Worm (Caenorhabditis elegans) whole organism, L4 larva: ENCODE data around the gene nhr-155.

Experiments used
- F26F4.8 ChIP-seq: fragments of 200-800 bp; sonication (Bioruptor generic); conservative IDR thresholded peaks from 2 replicates; pipeline ENCODE4 v1.3.6; 2022; ENCODE audit warnings: missing genetic modification characterization, missing compliant biosample characterization
- F44E2.7 ChIP-seq: fragments of 200-800 bp; sonication (Bioruptor generic); IDR thresholded peaks from 2 replicates; pipeline ENCODE4 v2.1.2; 2022; ENCODE audit warnings: missing genetic modification characterization, missing compliant biosample characterization
- R02D3.7 ChIP-seq: fragments of 150-350 bp; sonication (generic microtip); optimal IDR thresholded peaks from 3 replicates; lab custom pipeline; 2014; ENCODE audit warnings: missing biosample characterization, missing genetic modification characterization
- T20F7.1 ChIP-seq: fragments of 200-800 bp; sonication (Bioruptor generic); optimal IDR thresholded peaks from 2 replicates; lab custom pipeline; 2018; ENCODE audit warnings: mild to moderate bottlenecking, missing genetic modification characterization, missing compliant biosample characterization
- T26A8.4 ChIP-seq: fragments of 200-800 bp; sonication (Bioruptor generic); IDR thresholded peaks from 2 replicates; pipeline ENCODE4 v1.3.6; 2022; ENCODE audit warnings: missing genetic modification characterization, missing compliant biosample characterization
- Y105C5A.15 ChIP-seq: fragments of 200-800 bp; sonication (Bioruptor generic); IDR thresholded peaks from 2 replicates; pipeline ENCODE4 v1.3.6; 2022; ENCODE audit warnings: missing genetic modification characterization, missing compliant biosample characterization
- Y48G9A.11 ChIP-seq: fragments of 200-800 bp; sonication (Bioruptor generic); IDR thresholded peaks from 2 replicates; pipeline ENCODE4 v1.3.6; 2022; ENCODE audit warnings: missing genetic modification reagents, missing genetic modification characterization, missing compliant biosample characterization
- Y75B8A.6 ChIP-seq: fragments of 200-800 bp; sonication (Bioruptor generic); IDR thresholded peaks from 2 replicates; pipeline ENCODE4 v1.3.6; 2022; ENCODE audit warnings: missing genetic modification reagents, missing genetic modification characterization, missing compliant biosample characterization
- ZK337.2 ChIP-seq: fragments of 200-800 bp; sonication (Bioruptor generic); IDR thresholded peaks from 2 replicates; pipeline ENCODE4 v1.3.6; 2022; ENCODE audit warnings: missing genetic modification reagents, missing genetic modification characterization, missing compliant biosample characterization
- aha-1 ChIP-seq: fragments of 150-350 bp; peaks from one replicate; lab custom pipeline; 2014; ENCODE audit warnings: missing biosample characterization, missing genetic modification characterization
- aly-2 ChIP-seq: sonication (generic microtip); optimal IDR thresholded peaks from 2 replicates; lab custom pipeline; 2018; ENCODE audit warnings: missing biosample characterization, missing genetic modification characterization
- arid-1 ChIP-seq: fragments of 200-800 bp; sonication (Bioruptor generic); conservative IDR thresholded peaks from 2 replicates; pipeline ENCODE4 v1.3.6; 2022; ENCODE audit warnings: missing genetic modification reagents, missing genetic modification characterization, missing compliant biosample characterization
- ceh-62 ChIP-seq: sonication (generic microtip); optimal IDR thresholded peaks from 2 replicates; lab custom pipeline; 2017; ENCODE audit warnings: missing biosample characterization, missing genetic modification characterization
- ceh-82 ChIP-seq: sonication (generic microtip); optimal IDR thresholded peaks from 2 replicates; lab custom pipeline; 2017; ENCODE audit warnings: missing biosample characterization, missing genetic modification characterization
- ces-1 ChIP-seq: fragments of 150-350 bp; sonication (generic microtip); optimal IDR thresholded peaks from 4 replicates; lab custom pipeline; 2014; ENCODE audit warnings: missing biosample characterization, missing genetic modification reagents, missing genetic modification characterization
- ctbp-1 ChIP-seq: fragments of 200-800 bp; sonication (Bioruptor generic); IDR thresholded peaks from 2 replicates; pipeline ENCODE4 v1.3.6; 2022; ENCODE audit warnings: missing genetic modification reagents, missing genetic modification characterization, missing compliant biosample characterization
- daf-12 ChIP-seq: fragments of 150-350 bp; optimal IDR thresholded peaks from 2 replicates; lab custom pipeline; 2014; ENCODE audit warnings: missing biosample characterization, missing genetic modification reagents, missing genetic modification characterization
- daf-8 ChIP-seq: fragments of 200-800 bp; sonication (Bioruptor generic); IDR thresholded peaks from 2 replicates; pipeline ENCODE4 v1.3.6; 2022; ENCODE audit warnings: missing genetic modification characterization, missing compliant biosample characterization
- dmd-9 ChIP-seq: fragments of 200-800 bp; sonication (Bioruptor generic); IDR thresholded peaks from 2 replicates; pipeline ENCODE4 v1.3.6; 2022; ENCODE audit warnings: missing genetic modification reagents, missing genetic modification characterization, missing compliant biosample characterization
- egl-27 ChIP-seq: sonication (generic microtip); optimal IDR thresholded peaks from 3 replicates; lab custom pipeline; 2017; ENCODE audit warnings: missing biosample characterization, missing genetic modification reagents, missing genetic modification characterization
- egl-43 ChIP-seq: fragments of 200-800 bp; sonication (Bioruptor generic); IDR thresholded peaks from 2 replicates; pipeline ENCODE4 v1.3.6; 2022; ENCODE audit warnings: missing genetic modification reagents, missing genetic modification characterization, missing compliant biosample characterization
- fos-1 ChIP-seq: fragments of 150-350 bp; optimal IDR thresholded peaks from 2 replicates; lab custom pipeline; 2014; ENCODE audit warnings: missing biosample characterization, missing genetic modification characterization
- hlh-11 ChIP-seq: fragments of 200-800 bp; sonication (Bioruptor generic); optimal IDR thresholded peaks from 2 replicates; lab custom pipeline; 2018; ENCODE audit warnings: mild to moderate bottlenecking, missing genetic modification characterization, missing compliant biosample characterization
- hmg-1.1 ChIP-seq: fragments of 200-800 bp; sonication (Bioruptor generic); IDR thresholded peaks from 2 replicates; pipeline ENCODE4 v1.3.6; 2022; ENCODE audit warnings: missing genetic modification reagents, missing genetic modification characterization, missing compliant biosample characterization
- jun-1 ChIP-seq: fragments of 150-350 bp; optimal IDR thresholded peaks from 2 replicates; lab custom pipeline; 2014; ENCODE audit warnings: missing biosample characterization, missing genetic modification reagents, missing genetic modification characterization
- lim-7 ChIP-seq: fragments of 200-800 bp; sonication (Bioruptor generic); IDR thresholded peaks from 2 replicates; pipeline ENCODE4 v1.3.6; 2022; ENCODE audit warnings: missing genetic modification characterization, missing compliant biosample characterization
- lin-13 ChIP-seq: fragments of 150-350 bp; optimal IDR thresholded peaks from 2 replicates; lab custom pipeline; 2014; ENCODE audit warnings: missing biosample characterization, missing genetic modification reagents, missing genetic modification characterization
- madf-5 ChIP-seq, 2 experiments: fragments of 200-800 bp; sonication (Bioruptor generic); IDR thresholded peaks; 2 replicates each; pipeline ENCODE4 v1.3.6; 2022; ENCODE audit warnings: missing compliant biosample characterization in 2 of 2, missing genetic modification characterization in 2 of 2
- madf-9 ChIP-seq: fragments of 200-800 bp; sonication (Bioruptor generic); conservative IDR thresholded peaks from 2 replicates; pipeline ENCODE4 v1.3.6; 2022; ENCODE audit warnings: missing genetic modification reagents, missing genetic modification characterization, missing compliant biosample characterization
- mxl-3 ChIP-seq: fragments of 200-800 bp; sonication (Bioruptor generic); optimal IDR thresholded peaks from 2 replicates; lab custom pipeline; 2018; ENCODE audit warnings: mild to moderate bottlenecking, missing genetic modification characterization, missing compliant biosample characterization
- nhr-102 ChIP-seq: sonication (generic microtip); optimal IDR thresholded peaks from 2 replicates; lab custom pipeline; 2016; ENCODE audit warnings: mild to moderate bottlenecking, missing genetic modification characterization, moderate library complexity, missing compliant biosample characterization
- nhr-237 ChIP-seq: sonication (generic microtip); optimal IDR thresholded peaks from 2 replicates; lab custom pipeline; 2017; ENCODE audit warnings: missing biosample characterization, missing genetic modification characterization
- nhr-25 ChIP-seq: sonication (generic microtip); optimal IDR thresholded peaks from 2 replicates; lab custom pipeline; 2017; ENCODE audit warnings: missing genetic modification characterization, mild to moderate bottlenecking, missing compliant biosample characterization, antibody characterized with exemption, moderate library complexity, borderline replicate concordance; ENCODE audit not compliant: insufficient read depth
- nhr-28 ChIP-seq: fragments of 150-350 bp; optimal IDR thresholded peaks from 2 replicates; lab custom pipeline; 2014; ENCODE audit warnings: missing biosample characterization, missing genetic modification characterization
- nhr-41 ChIP-seq: fragments of 200-800 bp; sonication (Bioruptor generic); IDR thresholded peaks from 2 replicates; pipeline ENCODE4 v1.3.6; 2022; ENCODE audit warnings: missing genetic modification reagents, missing genetic modification characterization, missing compliant biosample characterization
- nhr-42 ChIP-seq: fragments of 200-800 bp; sonication (Bioruptor generic); IDR thresholded peaks from 2 replicates; pipeline ENCODE4 v1.3.6; 2022; ENCODE audit warnings: missing genetic modification characterization, missing compliant biosample characterization
- nhr-48 ChIP-seq: sonication (generic microtip); optimal IDR thresholded peaks from 2 replicates; lab custom pipeline; 2016; ENCODE audit warnings: mild to moderate bottlenecking, missing genetic modification characterization, missing compliant biosample characterization
- nhr-77 ChIP-seq: fragments of 150-350 bp; optimal IDR thresholded peaks from 2 replicates; lab custom pipeline; 2014; ENCODE audit warnings: missing biosample characterization, missing genetic modification characterization
- pha-4 ChIP-seq, 2 experiments: fragments of 150-350 bp in 1 of 2; fragments of 200-800 bp in 1 of 2; sonication (Bioruptor generic) in 1 of 2; IDR thresholded peaks in 1 of 2; optimal IDR thresholded peaks in 1 of 2; 2 replicates each; pipeline versions ENCODE4 v1.3.6 to Lab custom; 2014 to 2022; ENCODE audit warnings: missing genetic modification characterization in 2 of 2, missing genetic modification reagents in 2 of 2, missing biosample characterization in 1 of 2, missing compliant biosample characterization in 1 of 2
- rbr-2 ChIP-seq: sonication (generic microtip); optimal IDR thresholded peaks from 2 replicates; lab custom pipeline; 2016; ENCODE audit warnings: missing genotype, missing genetic modification characterization, missing compliant biosample characterization
- saeg-2 ChIP-seq: fragments of 200-800 bp; sonication (Bioruptor generic); IDR thresholded peaks from 2 replicates; pipeline ENCODE4 v1.3.6; 2022; ENCODE audit warnings: missing genetic modification reagents, missing genetic modification characterization, missing compliant biosample characterization
- spr-1 ChIP-seq: sonication (generic microtip); optimal IDR thresholded peaks from 2 replicates; lab custom pipeline; 2016; ENCODE audit warnings: mild to moderate bottlenecking, missing genetic modification characterization, missing compliant biosample characterization
- spr-3 ChIP-seq: fragments of 200-800 bp; sonication (Bioruptor generic); optimal IDR thresholded peaks from 2 replicates; lab custom pipeline; 2018; ENCODE audit warnings: mild to moderate bottlenecking, missing genetic modification characterization, missing compliant biosample characterization
- unc-130 ChIP-seq: sonication (generic microtip); optimal IDR thresholded peaks from 2 replicates; lab custom pipeline; 2016; ENCODE audit warnings: missing genetic modification reagents, missing genetic modification characterization, missing compliant biosample characterization
- unc-62 ChIP-seq, 3 experiments: fragments of 150-350 bp in 1 of 3; sonication (generic microtip); optimal IDR thresholded peaks in 2 of 3; peaks in 1 of 3; 1 replicate in 1 of 3; 2 replicates in 2 of 3; lab custom pipeline; 2014 to 2017; ENCODE audit warnings: missing biosample characterization in 3 of 3, missing genetic modification characterization in 3 of 3, missing genetic modification reagents in 3 of 3, missing genotype in 1 of 3
- vab-7 ChIP-seq: fragments of 200-800 bp; sonication (Bioruptor generic); IDR thresholded peaks from 2 replicates; pipeline ENCODE4 v1.3.6; 2022; ENCODE audit warnings: missing genetic modification reagents, missing genetic modification characterization, missing compliant biosample characterization
- zag-1 ChIP-seq: fragments of 150-350 bp; optimal IDR thresholded peaks from 2 replicates; lab custom pipeline; 2014; ENCODE audit warnings: missing biosample characterization, missing genetic modification characterization
- zfp-2 ChIP-seq: sonication (generic microtip); optimal IDR thresholded peaks from 2 replicates; lab custom pipeline; 2016; ENCODE audit warnings: mild to moderate bottlenecking, missing genetic modification characterization, missing compliant biosample characterization
- zfp-3 ChIP-seq: fragments of 200-800 bp; sonication (Bioruptor generic); conservative IDR thresholded peaks from 2 replicates; pipeline ENCODE4 v1.3.6; 2022; ENCODE audit warnings: missing genetic modification reagents, missing genetic modification characterization, missing compliant biosample characterization
- zip-11 ChIP-seq: fragments of 200-800 bp; sonication (Bioruptor generic); IDR thresholded peaks from 2 replicates; pipeline ENCODE4 v1.3.6; 2022; ENCODE audit warnings: missing genetic modification characterization, missing compliant biosample characterization
- zip-2 ChIP-seq: fragments of 150-350 bp; optimal IDR thresholded peaks from 2 replicates; lab custom pipeline; 2014; ENCODE audit warnings: missing biosample characterization, missing genetic modification characterization
- ztf-11 ChIP-seq: fragments of 150-350 bp; optimal IDR thresholded peaks from 2 replicates; lab custom pipeline; 2014; ENCODE audit warnings: missing biosample characterization, missing genetic modification characterization

Gene nhr-155

ce11 chrV:532046-532445 is 7.2 kb upstream of the nhr-155 start, which contains the start of gene nhr-58:
Gene nhr-58, plus strand, starts transcription at chrV:532259.
- TF ChIP-seq daf-12 (no peak), unc-62 (GFP tag; optimal IDR thresholded peaks at IDR 0.05 in 1 of 2; lab: Kevin White, UChicago) (no peak), unc-62 (tag; optimal IDR thresholded peaks at IDR 0.05; lab: Kevin White, UChicago) (no peak), nhr-237 (tag; lab: Kevin White, UChicago) (no peak), zag-1 (tag; lab: Kevin White, UChicago) (no peak), ztf-11 (tag; lab: Kevin White, UChicago) (no peak), saeg-2 (GFP tag; lab: Robert Waterston, UW) (no peak), lin-13 (GFP tag; lab: Kevin White, UChicago) (no peak), egl-43 (GFP tag; lab: Robert Waterston, UW) (no peak), spr-3 (no peak), T26A8.4 (GFP tag; lab: Robert Waterston, UW) (no peak), unc-130 (GFP tag; lab: Kevin White, UChicago) (no peak), ctbp-1 (GFP tag; lab: Robert Waterston, UW) (no peak), madf-5 (GFP tag; IDR thresholded peaks at IDR 0.05; lab: Robert Waterston, UW) (no peak), R02D3.7 (tag; lab: Kevin White, UChicago) (no peak), daf-8 (GFP tag; lab: Robert Waterston, UW) (no peak), vab-7 (no peak), madf-9 (GFP tag; lab: Robert Waterston, UW) (no peak), zip-2 (tag; lab: Kevin White, UChicago) (peak; percentile 98), F44E2.7 (GFP tag; lab: Robert Waterston, UW) (no peak), nhr-25 (tag; lab: Kevin White, UChicago) (peak; percentile 59), nhr-42 (GFP tag; lab: Robert Waterston, UW) (no peak), Y48G9A.11 (GFP tag; lab: Robert Waterston, UW) (no peak), rbr-2 (tag; lab: Kevin White, UChicago) (peak; percentile 4), aly-2 (tag; lab: Kevin White, UChicago) (no peak), zip-11 (GFP tag; lab: Robert Waterston, UW) (no peak), jun-1 (peak; percentile 53), Y105C5A.15 (GFP tag; lab: Robert Waterston, UW) (no peak), ceh-82 (tag; lab: Kevin White, UChicago) (no peak), nhr-102 (peak; percentile 84), ces-1 (no peak), ceh-62 (tag; lab: Kevin White, UChicago) (no peak), egl-27 (tag; lab: Kevin White, UChicago) (no peak), T20F7.1 (no peak), arid-1 (GFP tag; lab: Robert Waterston, UW) (no peak), Y75B8A.6 (GFP tag; lab: Robert Waterston, UW) (no peak), hmg-1.1 (GFP tag; lab: Robert Waterston, UW) (0 out of 2 replicates have a peak, but pooled peaks have one; percentile 28), nhr-41 (GFP tag; lab: Robert Waterston, UW) (no peak), dmd-9 (no peak), nhr-48 (tag; lab: Kevin White, UChicago) (peak; percentile 94), zfp-3 (GFP tag; lab: Robert Waterston, UW) (no peak), nhr-28 (tag; lab: Kevin White, UChicago) (peak; percentile 98), F26F4.8 (GFP tag; lab: Robert Waterston, UW) (no peak), zfp-2 (tag; lab: Kevin White, UChicago) (no peak), hlh-11 (tag; lab: Kevin White, UChicago) (peak; percentile 96), fos-1 (tag; lab: Kevin White, UChicago) (no peak), pha-4 (GFP tag; IDR thresholded peaks at IDR 0.05; lab: Robert Waterston, UW) (no peak), pha-4 (tag; optimal IDR thresholded peaks at IDR 0.05; lab: Kevin White, UChicago) (peak; percentile 52), aha-1 (no peak), lim-7 (GFP tag; lab: Robert Waterston, UW) (no peak), spr-1 (tag; lab: Kevin White, UChicago) (no peak), nhr-77 (tag; lab: Kevin White, UChicago) (peak; percentile 92), mxl-3 (GFP tag; lab: Kevin White, UChicago) (peak; percentile 56), ZK337.2 (no peak)
